Fruit fly (Drosophila melanogaster): Measurements from ENCODE around the gene CG34263.

CG34263 gene

dm6 chr3L:225120-225519 is 40.6 kb downstream of the CG34263 start (continued):
- TF ChIP-seq dl (GFP tag; optimal IDR thresholded peaks at IDR 0.05; ENCODE audit: insufficient read depth in 1 of 2, partially characterized antibody in 2 of 2) (no peak), Myc (optimal IDR thresholded peaks at IDR 0.05) (no peak), usp (GFP tag; optimal IDR thresholded peaks at IDR 0.05) (no peak), Jra (GFP tag; optimal IDR thresholded peaks at IDR 0.05) (no peak), rgr (GFP tag; optimal IDR thresholded peaks at IDR 0.05) (no peak), sage (GFP tag; optimal IDR thresholded peaks at IDR 0.05) (peak; percentile 39), Sp1 (GFP tag; optimal IDR thresholded peaks at IDR 0.05) (no peak), dsf (GFP tag; optimal IDR thresholded peaks at IDR 0.05; ENCODE audit: borderline replicate concordance) (no peak), CG9705 (GFP tag; optimal IDR thresholded peaks at IDR 0.05) (no peak)

dm6 chr3L:224004-224951 is 41.4 kb downstream of the CG34263 start:
- TF ChIP-seq dmrt93B (GFP tag; optimal IDR thresholded peaks at IDR 0.05), result no peak
- peak; percentile 76 for TF ChIP-seq Dif (GFP tag; optimal IDR thresholded peaks at IDR 0.05; ENCODE audit: partially characterized antibody)
- TF ChIP-seq brk (GFP tag; optimal IDR thresholded peaks at IDR 0.05), result no peak
- peak; percentile 14 for TF ChIP-seq OdsH (GFP tag; optimal IDR thresholded peaks at IDR 0.05)
- no peak for TF ChIP-seq CG9705 (GFP tag; optimal IDR thresholded peaks at IDR 0.05)
- TF ChIP-seq jim (GFP tag; optimal IDR thresholded peaks at IDR 0.05), result peak; percentile 72
- TF ChIP-seq dsf (GFP tag; optimal IDR thresholded peaks at IDR 0.05; ENCODE audit: borderline replicate concordance), result no peak
- TF ChIP-seq HLH106 (tag; optimal IDR thresholded peaks at IDR 0.05), result no peak
- peak; percentile 56 for TF ChIP-seq tai (GFP tag; optimal IDR thresholded peaks at IDR 0.05)
- no peak for TF ChIP-seq Rel (GFP tag; optimal IDR thresholded peaks at IDR 0.05)
- peak; percentile 29 for TF ChIP-seq Rel (tag; optimal IDR thresholded peaks at IDR 0.05)
- TF ChIP-seq usp (GFP tag; optimal IDR thresholded peaks at IDR 0.05), result no peak
- TF ChIP-seq pan (optimal IDR thresholded peaks at IDR 0.05), result no peak
- TF ChIP-seq foxo (GFP tag; optimal IDR thresholded peaks at IDR 0.05), result no peak
- TF ChIP-seq br (GFP tag; optimal IDR thresholded peaks at IDR 0.05), result no peak
- TF ChIP-seq Sp1 (GFP tag; optimal IDR thresholded peaks at IDR 0.05), result peak; percentile 28
- no peak for TF ChIP-seq CG32264 (GFP tag; optimal IDR thresholded peaks at IDR 0.05)
- TF ChIP-seq psq (GFP tag; optimal IDR thresholded peaks at IDR 0.05), result no peak
- TF ChIP-seq Mio (GFP tag; optimal IDR thresholded peaks at IDR 0.05), result peak; percentile 19
- no peak for TF ChIP-seq Dfd (GFP tag; optimal IDR thresholded peaks at IDR 0.05)
- no peak for TF ChIP-seq lola (GFP tag; optimal IDR thresholded peaks at IDR 0.05)
- TF ChIP-seq Hr78 (GFP tag; optimal IDR thresholded peaks at IDR 0.05), result no peak
- TF ChIP-seq dl (GFP tag; optimal IDR thresholded peaks at IDR 0.05; ENCODE audit: insufficient read depth in 1 of 2, partially characterized antibody in 2 of 2), result peak in 1 of 2 experiments; percentile 32
- no peak for TF ChIP-seq Myc (optimal IDR thresholded peaks at IDR 0.05)
- no peak for TF ChIP-seq sage (GFP tag; optimal IDR thresholded peaks at IDR 0.05)
- no peak for TF ChIP-seq Vsx2 (GFP tag; optimal IDR thresholded peaks at IDR 0.05; ENCODE audit: partially characterized antibody)
- TF ChIP-seq Abd-B (GFP tag; optimal IDR thresholded peaks at IDR 0.05), result no peak
- peak; percentile 72 for TF ChIP-seq Hnf4 (GFP tag; optimal IDR thresholded peaks at IDR 0.05)
- no peak for TF ChIP-seq Jra (GFP tag; optimal IDR thresholded peaks at IDR 0.05)
- TF ChIP-seq Hr83 (GFP tag; optimal IDR thresholded peaks at IDR 0.05; ENCODE audit: poor library complexity, severe bottlenecking), result peak; percentile 52
- no peak for TF ChIP-seq woc (GFP tag; optimal IDR thresholded peaks at IDR 0.05)

- TF ChIP-seq usp (GFP tag; optimal IDR thresholded peaks at IDR 0.05) (no peak), br (GFP tag; optimal IDR thresholded peaks at IDR 0.05) (peak; percentile 68), Dfd (GFP tag; optimal IDR thresholded peaks at IDR 0.05) (no peak), psq (GFP tag; optimal IDR thresholded peaks at IDR 0.05) (peak; percentile 53), woc (GFP tag; optimal IDR thresholded peaks at IDR 0.05) (peak; percentile 37), rgr (GFP tag; optimal IDR thresholded peaks at IDR 0.05) (peak; percentile 58), GATAd (GFP tag; optimal IDR thresholded peaks at IDR 0.05) (no peak), Mio (GFP tag; optimal IDR thresholded peaks at IDR 0.05) (no peak), Hr83 (GFP tag; optimal IDR thresholded peaks at IDR 0.05; ENCODE audit: poor library complexity, severe bottlenecking) (peak; percentile 63), fru (GFP tag; optimal IDR thresholded peaks at IDR 0.05) (peak; percentile 74), jim (GFP tag; optimal IDR thresholded peaks at IDR 0.05) (peak; percentile 17), sage (GFP tag; optimal IDR thresholded peaks at IDR 0.05) (peak; percentile 44), Dif (GFP tag; optimal IDR thresholded peaks at IDR 0.05; ENCODE audit: partially characterized antibody) (no peak), N (GFP tag; optimal IDR thresholded peaks at IDR 0.05) (no peak), HLH106 (tag; optimal IDR thresholded peaks at IDR 0.05) (peak; percentile 85), tai (GFP tag; optimal IDR thresholded peaks at IDR 0.05) (no peak), dmrt93B (GFP tag; optimal IDR thresholded peaks at IDR 0.05) (peak; percentile 73), Hr78 (GFP tag; optimal IDR thresholded peaks at IDR 0.05) (no peak), Hnf4 (GFP tag; optimal IDR thresholded peaks at IDR 0.05) (peak; percentile 4), CG32264 (GFP tag; optimal IDR thresholded peaks at IDR 0.05) (no peak), Vsx2 (GFP tag; optimal IDR thresholded peaks at IDR 0.05; ENCODE audit: partially characterized antibody) (no peak), ey (GFP tag; optimal IDR thresholded peaks at IDR 0.05) (peak; percentile 77), Abd-B (GFP tag; optimal IDR thresholded peaks at IDR 0.05) (no peak), foxo (GFP tag; optimal IDR thresholded peaks at IDR 0.05) (peak in 1 of 2 experiments; percentile 81), Sp1 (GFP tag; optimal IDR thresholded peaks at IDR 0.05) (peak; percentile 61), lola (GFP tag; optimal IDR thresholded peaks at IDR 0.05) (no peak), CrebA (GFP tag; optimal IDR thresholded peaks at IDR 0.05; ENCODE audit: borderline replicate concordance) (no peak), pan (optimal IDR thresholded peaks at IDR 0.05) (no peak), Myc (optimal IDR thresholded peaks at IDR 0.05) (no peak), Jra (GFP tag; optimal IDR thresholded peaks at IDR 0.05) (no peak)
Observed at dm6 chr3L:223019-223902, 42.4 kb downstream of the CG34263 start, which contains the start of the genes pyx and CG33229. Gene pyx (minus strand): TSS chr3L:223069. Gene CG33229 (plus strand): TSS chr3L:223852.

Measured in whole organism, wandering third instar larva.